Worm (Caenorhabditis elegans) whole organism, L1 larva: ENCODE data around the gene W03G11.3.

Experiments used
- aly-2 ChIP-seq: fragments of 150-350 bp; optimal IDR thresholded peaks from 2 replicates; lab custom pipeline; 2014; ENCODE audit warnings: missing biosample characterization, missing genetic modification characterization
- blmp-1 ChIP-seq: fragments of 150-350 bp; optimal IDR thresholded peaks from 2 replicates; lab custom pipeline; 2014; ENCODE audit warnings: missing biosample characterization, missing genetic modification characterization
- ceh-90 ChIP-seq: sonication (generic microtip); optimal IDR thresholded peaks from 2 replicates; lab custom pipeline; 2016; ENCODE audit warnings: missing genetic modification characterization, missing compliant biosample characterization
- elt-3 ChIP-seq, 6 experiments: fragments of 150-350 bp in 1 of 6; sonication (generic microtip); optimal IDR thresholded peaks; 2 replicates each; lab custom pipeline; 2017 to 2018; ENCODE audit warnings: missing biosample characterization in 6 of 6, missing genetic modification characterization in 6 of 6, inconsistent platforms in 1 of 6
- lin-14 ChIP-seq: fragments of 200-800 bp; sonication (Bioruptor generic); optimal IDR thresholded peaks from 2 replicates; lab custom pipeline; 2018; ENCODE audit warnings: mild to moderate bottlenecking, missing genetic modification characterization, moderate library complexity, missing compliant biosample characterization
- mep-1 ChIP-seq: fragments of 150-350 bp; optimal IDR thresholded peaks from 2 replicates; lab custom pipeline; 2014; ENCODE audit warnings: missing biosample characterization, missing genetic modification characterization
- nhr-11 ChIP-seq: fragments of 150-350 bp; optimal IDR thresholded peaks from 2 replicates; lab custom pipeline; 2014; ENCODE audit warnings: missing biosample characterization, missing genetic modification characterization
- nhr-76 ChIP-seq: sonication (generic microtip); optimal IDR thresholded peaks from 2 replicates; lab custom pipeline; 2017; ENCODE audit warnings: missing biosample characterization, missing genetic modification characterization
- snpc-4 ChIP-seq: fragments of 150-350 bp; optimal IDR thresholded peaks from 2 replicates; lab custom pipeline; 2014; ENCODE audit warnings: missing biosample characterization, missing genetic modification characterization
- tbx-2 ChIP-seq: sonication (generic microtip); optimal IDR thresholded peaks from 2 replicates; lab custom pipeline; 2016; ENCODE audit warnings: missing genetic modification characterization, missing compliant biosample characterization
- unc-62 ChIP-seq: fragments of 150-350 bp; optimal IDR thresholded peaks from 2 replicates; lab custom pipeline; 2014; ENCODE audit warnings: missing biosample characterization, missing genetic modification reagents, missing genetic modification characterization
- vab-15 ChIP-seq: sonication (generic microtip); optimal IDR thresholded peaks from 2 replicates; lab custom pipeline; 2017; ENCODE audit warnings: missing genotype, mild to moderate bottlenecking, missing genetic modification characterization, missing compliant biosample characterization
- zag-1 ChIP-seq: fragments of 150-350 bp; optimal IDR thresholded peaks from 2 replicates; lab custom pipeline; 2014; ENCODE audit warnings: missing biosample characterization, missing genetic modification characterization
- ztf-11 ChIP-seq, 2 experiments: sonication (generic microtip); optimal IDR thresholded peaks; 2 replicates each; lab custom pipeline; 2016 to 2017; ENCODE audit warnings: missing genetic modification characterization in 2 of 2, missing biosample characterization in 1 of 2, missing compliant biosample characterization in 1 of 2

DNA sequence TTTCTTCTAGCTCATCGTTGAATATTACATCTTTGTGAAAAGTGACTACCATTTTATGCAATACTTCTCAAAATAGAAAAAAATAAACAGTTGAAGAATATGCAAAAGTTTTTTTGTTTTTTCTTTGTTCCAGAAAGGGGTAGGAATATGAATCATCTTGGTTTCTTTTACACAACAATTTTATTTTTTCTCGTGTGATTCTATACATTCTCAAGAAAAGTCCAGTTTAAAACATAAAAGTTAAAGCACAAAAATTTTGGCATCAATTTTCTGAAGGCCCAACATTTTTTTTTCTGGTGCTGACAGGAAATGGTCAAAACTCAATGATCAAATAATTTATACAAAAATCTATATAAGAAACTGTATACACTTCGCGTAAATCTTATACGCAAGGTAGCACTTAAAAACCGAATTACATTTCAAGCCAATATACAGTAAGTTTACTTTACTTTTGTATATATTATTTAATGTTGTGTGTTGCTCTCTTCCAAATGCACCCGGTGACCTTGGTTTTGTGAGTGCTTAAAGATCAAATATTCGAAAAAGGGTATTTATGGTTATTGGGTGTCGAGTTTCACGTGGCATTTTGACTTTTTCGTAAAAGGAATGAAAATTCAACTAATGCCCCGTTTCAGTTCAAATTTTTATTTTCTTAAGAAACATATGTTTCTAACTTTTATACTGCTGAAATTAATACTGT lies 5.1 kb upstream of the W03G11.3 start, which contains the start of the genes W03G11.2 and lgc-13:
- TF ChIP-seq aly-2 (tag; lab: Kevin White, UChicago) (no peak), unc-62 (no peak), vab-15 (tag; lab: Kevin White, UChicago) (no peak), elt-3 (tag; optimal IDR thresholded peaks at IDR 0.05; lab: Kevin White, UChicago) (no peak), mep-1 (no peak), snpc-4 (tag; lab: Kevin White, UChicago) (no peak), zag-1 (tag; lab: Kevin White, UChicago) (no peak), ceh-90 (tag; lab: Kevin White, UChicago) (no peak), lin-14 (GFP tag; lab: Kevin White, UChicago) (no peak), nhr-11 (tag; lab: Kevin White, UChicago) (no peak), tbx-2 (tag; lab: Kevin White, UChicago) (no peak), blmp-1 (tag; lab: Kevin White, UChicago) (no peak), ztf-11 (tag; optimal IDR thresholded peaks at IDR 0.05; lab: Kevin White, UChicago) (no peak), nhr-76 (no peak)
